Fruit fly (Drosophila melanogaster) whole organism, embryonic: Measurements from ENCODE around the gene CG16753.

Experiments
- Antp ChIP-seq: fragments of 200-800 bp; sonication (Bioruptor generic); optimal IDR thresholded peaks from 3 replicates; lab custom pipeline; 2016; ENCODE audit warnings: missing biosample characterization, missing genetic modification characterization
- B-H1 ChIP-seq: fragments of 200-800 bp; sonication (Bioruptor generic); IDR thresholded peaks from 3 replicates; pipeline ENCODE4 v1.3.6; 2022; ENCODE audit warnings: missing biosample characterization, missing genetic modification characterization
- CG1024 ChIP-seq: fragments of 200-800 bp; sonication (Bioruptor generic); IDR thresholded peaks from 2 replicates; pipeline ENCODE4 v1.3.6; 2022; ENCODE audit warnings: missing biosample characterization, missing genetic modification characterization
- CG12155 ChIP-seq: fragments of 200-800 bp; sonication (Bioruptor generic); optimal IDR thresholded peaks from 3 replicates; lab custom pipeline; 2016; ENCODE audit warnings: missing biosample characterization, missing genetic modification characterization
- CG13287 ChIP-seq: fragments of 200-800 bp; sonication (Bioruptor generic); IDR thresholded peaks from 2 replicates; pipeline ENCODE4 v1.3.6; 2022; ENCODE audit warnings: missing biosample characterization, missing genetic modification characterization; ENCODE audit not compliant: partially characterized antibody
- CG14667 ChIP-seq: fragments of 200-800 bp; sonication (Bioruptor generic); IDR thresholded peaks from 2 replicates; pipeline ENCODE4 v1.3.6; 2022; ENCODE audit warnings: missing biosample characterization, missing genetic modification characterization
- CG17359 ChIP-seq: fragments of 200-800 bp; sonication (Bioruptor generic); optimal IDR thresholded peaks from 3 replicates; lab custom pipeline; 2018; ENCODE audit warnings: missing biosample characterization, mild to moderate bottlenecking, missing genetic modification characterization, moderate library complexity
- CG18476 ChIP-seq: fragments of 200-800 bp; sonication (Bioruptor generic); optimal IDR thresholded peaks from 2 replicates; lab custom pipeline; 2016; ENCODE audit warnings: missing biosample characterization, mild to moderate bottlenecking, missing genetic modification characterization
- CG2889 ChIP-seq: fragments of 200-800 bp; sonication (Bioruptor generic); IDR thresholded peaks from 3 replicates; pipeline ENCODE4 v1.3.6; 2022; ENCODE audit warnings: missing biosample characterization, missing genetic modification characterization
- CG31365 ChIP-seq: fragments of 200-800 bp; sonication (Bioruptor generic); optimal IDR thresholded peaks from 2 replicates; lab custom pipeline; 2018; ENCODE audit warnings: missing biosample characterization, mild to moderate bottlenecking, missing genetic modification characterization
- CG33213 ChIP-seq: fragments of 200-800 bp; sonication (Bioruptor generic); optimal IDR thresholded peaks from 3 replicates; lab custom pipeline; 2016; ENCODE audit warnings: missing biosample characterization, missing genetic modification characterization
- CG34376 ChIP-seq: fragments of 200-800 bp; sonication (Bioruptor generic); optimal IDR thresholded peaks from 2 replicates; lab custom pipeline; 2018; ENCODE audit warnings: missing biosample characterization, mild to moderate bottlenecking, missing genetic modification characterization
- CG34422 ChIP-seq: fragments of 200-800 bp; sonication (Bioruptor generic); IDR thresholded peaks from 3 replicates; pipeline ENCODE4 v1.3.6; 2022; ENCODE audit warnings: missing biosample characterization, missing genetic modification characterization
- CG4360 ChIP-seq: fragments of 200-800 bp; sonication (Bioruptor generic); IDR thresholded peaks from 2 replicates; pipeline ENCODE4 v1.3.6; 2022; ENCODE audit warnings: missing biosample characterization, missing genetic modification characterization
- CG7987 ChIP-seq: fragments of 200-800 bp; sonication (Bioruptor generic); optimal IDR thresholded peaks from 2 replicates; lab custom pipeline; 2018; ENCODE audit warnings: missing biosample characterization, mild to moderate bottlenecking, missing genetic modification characterization, moderate library complexity
- CG8290 ChIP-seq, 3 experiments: fragments of 200-800 bp; sonication (Bioruptor generic); optimal IDR thresholded peaks; 2 replicates each; lab custom pipeline; 2016 to 2019; ENCODE audit warnings: missing biosample characterization in 3 of 3, missing genetic modification characterization in 3 of 3, mild to moderate bottlenecking in 2 of 3, moderate library complexity in 1 of 3
- CG8478 ChIP-seq: fragments of >200 bp; optimal IDR thresholded peaks from 2 replicates; lab custom pipeline; 2018
- CG9727 ChIP-seq: fragments of 200-800 bp; sonication (Bioruptor generic); optimal IDR thresholded peaks from 3 replicates; lab custom pipeline; 2017; ENCODE audit warnings: missing biosample characterization, mild to moderate bottlenecking, missing genetic modification characterization
- D19A ChIP-seq: fragments of 200-800 bp; optimal IDR thresholded peaks from 3 replicates; lab custom pipeline; 2019; ENCODE audit warnings: missing biosample characterization, mild to moderate bottlenecking, missing genetic modification characterization, moderate library complexity
- Dip2 ChIP-seq: fragments of 200-800 bp; sonication (Bioruptor generic); IDR thresholded peaks from 2 replicates; pipeline ENCODE4 v1.3.6; 2022; ENCODE audit warnings: missing biosample characterization, missing genetic modification characterization
- Doc2 ChIP-seq: fragments of 200-800 bp; sonication (Bioruptor generic); IDR thresholded peaks from 2 replicates; pipeline ENCODE4 v1.3.6; 2022; ENCODE audit warnings: missing biosample characterization, missing genetic modification characterization
- Fer1 ChIP-seq: fragments of 200-800 bp; sonication (Bioruptor generic); optimal IDR thresholded peaks from 2 replicates; lab custom pipeline; 2017; ENCODE audit warnings: missing biosample characterization, mild to moderate bottlenecking, missing genetic modification characterization
- Gug ChIP-seq: fragments of 200-800 bp; sonication (Bioruptor generic); IDR thresholded peaks from 4 replicates; pipeline ENCODE4 v1.3.6; 2022; ENCODE audit warnings: missing biosample characterization, missing genetic modification characterization
- H15 ChIP-seq: fragments of 200-800 bp; sonication (Bioruptor generic); IDR thresholded peaks from 3 replicates; pipeline ENCODE4 v1.3.6; 2022; ENCODE audit warnings: missing biosample characterization, missing genetic modification characterization
- HLHmδ ChIP-seq: fragments of 200-800 bp; sonication (Bioruptor generic); optimal IDR thresholded peaks from 2 replicates; lab custom pipeline; 2018; ENCODE audit warnings: missing biosample characterization, mild to moderate bottlenecking, missing genetic modification characterization, moderate library complexity
- Hmx ChIP-seq: fragments of 200-800 bp; sonication (Bioruptor generic); optimal IDR thresholded peaks from 2 replicates; lab custom pipeline; 2016; ENCODE audit warnings: missing biosample characterization, missing genetic modification characterization
- Hsf ChIP-seq: fragments of 200-800 bp; sonication (Bioruptor generic); optimal IDR thresholded peaks from 3 replicates; lab custom pipeline; 2016; ENCODE audit warnings: missing biosample characterization, missing genetic modification characterization
- MTF-1 ChIP-seq: fragments of 200-800 bp; sonication (Bioruptor generic); optimal IDR thresholded peaks from 2 replicates; lab custom pipeline; 2018; ENCODE audit warnings: missing biosample characterization, mild to moderate bottlenecking, missing genetic modification characterization, borderline replicate concordance
- Mrtf ChIP-seq: fragments of 200-800 bp; sonication (Bioruptor generic); IDR thresholded peaks from 3 replicates; pipeline ENCODE4 v1.3.6; 2022; ENCODE audit warnings: missing biosample characterization, missing genetic modification characterization
- NK7.1 ChIP-seq: fragments of 200-800 bp; sonication (Bioruptor generic); optimal IDR thresholded peaks from 3 replicates; lab custom pipeline; 2016; ENCODE audit warnings: missing biosample characterization, missing genetic modification characterization
- Side ChIP-seq: fragments of 200-800 bp; sonication (Bioruptor generic); optimal IDR thresholded peaks from 2 replicates; lab custom pipeline; 2016; ENCODE audit warnings: missing biosample characterization, missing genetic modification characterization
- Stat92E ChIP-seq, 3 experiments: fragments of >200 bp in 2 of 3; fragments of 200-800 bp in 1 of 3; sonication (Bioruptor generic) in 1 of 3; optimal IDR thresholded peaks; 2 replicates each; lab custom pipeline; 2017 to 2019; ENCODE audit warnings: missing biosample characterization in 3 of 3, missing genetic modification characterization in 3 of 3, mild to moderate bottlenecking in 1 of 3, moderate library complexity in 1 of 3
- cas ChIP-seq: fragments of 200-800 bp; sonication (Bioruptor generic); IDR thresholded peaks from 2 replicates; pipeline ENCODE4 v1.3.6; 2022; ENCODE audit warnings: missing biosample characterization, missing genetic modification characterization
- caup ChIP-seq: fragments of 200-800 bp; sonication (Bioruptor generic); optimal IDR thresholded peaks from 3 replicates; lab custom pipeline; 2017; ENCODE audit warnings: missing biosample characterization, mild to moderate bottlenecking, missing genetic modification characterization, moderate library complexity; ENCODE audit not compliant: severe bottlenecking
- dati ChIP-seq: fragments of 200-800 bp; sonication (Bioruptor generic); IDR thresholded peaks from 2 replicates; pipeline ENCODE4 v1.3.6; 2022; ENCODE audit warnings: missing biosample characterization, missing genetic modification characterization
- dysf ChIP-seq: fragments of 200-800 bp; sonication (Bioruptor generic); IDR thresholded peaks from 3 replicates; pipeline ENCODE4 v1.3.6; 2022; ENCODE audit warnings: missing biosample characterization, missing genetic modification characterization
- ems ChIP-seq: fragments of 200-800 bp; sonication (Bioruptor generic); optimal IDR thresholded peaks from 3 replicates; lab custom pipeline; 2016; ENCODE audit warnings: missing biosample characterization, missing genetic modification characterization
- en ChIP-seq: fragments of 200-800 bp; sonication (Bioruptor generic); optimal IDR thresholded peaks from 2 replicates; lab custom pipeline; 2016; ENCODE audit warnings: missing biosample characterization, missing genetic modification characterization
- eve ChIP-seq, 2 experiments: fragments of >200 bp; optimal IDR thresholded peaks; 2 replicates each; lab custom pipeline; 2017; ENCODE audit warnings: missing biosample characterization in 2 of 2, missing genetic modification characterization in 2 of 2
- grau ChIP-seq: fragments of 200-800 bp; optimal IDR thresholded peaks from 3 replicates; lab custom pipeline; 2019; ENCODE audit warnings: missing biosample characterization, mild to moderate bottlenecking, missing genetic modification characterization, moderate library complexity
- inv ChIP-seq: fragments of 200-800 bp; sonication (Bioruptor generic); IDR thresholded peaks from 2 replicates; pipeline ENCODE4 v1.3.6; 2022; ENCODE audit warnings: missing biosample characterization, missing genetic modification characterization; ENCODE audit not compliant: partially characterized antibody
- kah ChIP-seq: fragments of 200-800 bp; sonication (Bioruptor generic); optimal IDR thresholded peaks from 2 replicates; lab custom pipeline; 2018; ENCODE audit warnings: missing biosample characterization, mild to moderate bottlenecking, missing genetic modification characterization
- p53 ChIP-seq: fragments of 200-800 bp; sonication (Bioruptor generic); optimal IDR thresholded peaks from 2 replicates; lab custom pipeline; 2016; ENCODE audit warnings: missing biosample characterization, missing genetic modification characterization
- ranshi ChIP-seq: fragments of 200-800 bp; sonication (Bioruptor generic); IDR thresholded peaks from 2 replicates; pipeline ENCODE4 v1.3.6; 2022; ENCODE audit warnings: missing biosample characterization, missing genetic modification characterization
- schlank ChIP-seq: fragments of 200-800 bp; sonication (Bioruptor generic); optimal IDR thresholded peaks from 2 replicates; lab custom pipeline; 2018; ENCODE audit warnings: missing biosample characterization, mild to moderate bottlenecking, missing genetic modification characterization
- slou ChIP-seq: fragments of 200-800 bp; sonication (Bioruptor generic); optimal IDR thresholded peaks from 3 replicates; lab custom pipeline; 2016; ENCODE audit warnings: missing biosample characterization, missing genetic modification characterization
- tap ChIP-seq: fragments of 200-800 bp; optimal IDR thresholded peaks from 3 replicates; lab custom pipeline; 2019; ENCODE audit warnings: missing biosample characterization, mild to moderate bottlenecking, missing genetic modification characterization, moderate library complexity
- tup ChIP-seq: fragments of 200-800 bp; sonication (Bioruptor generic); optimal IDR thresholded peaks from 2 replicates; lab custom pipeline; 2016; ENCODE audit warnings: missing biosample characterization, mild to moderate bottlenecking, missing genetic modification characterization, moderate library complexity
- twi ChIP-seq: fragments of 200-800 bp; optimal IDR thresholded peaks from 2 replicates; lab custom pipeline; 2019; ENCODE audit warnings: missing biosample characterization, mild to moderate bottlenecking, missing genetic modification characterization, moderate library complexity
- vnd ChIP-seq: fragments of 200-800 bp; sonication (Bioruptor generic); IDR thresholded peaks from 3 replicates; pipeline ENCODE4 v1.3.6; 2022; ENCODE audit warnings: missing biosample characterization, missing genetic modification characterization; ENCODE audit not compliant: partially characterized antibody

CG16753 gene

DNA sequence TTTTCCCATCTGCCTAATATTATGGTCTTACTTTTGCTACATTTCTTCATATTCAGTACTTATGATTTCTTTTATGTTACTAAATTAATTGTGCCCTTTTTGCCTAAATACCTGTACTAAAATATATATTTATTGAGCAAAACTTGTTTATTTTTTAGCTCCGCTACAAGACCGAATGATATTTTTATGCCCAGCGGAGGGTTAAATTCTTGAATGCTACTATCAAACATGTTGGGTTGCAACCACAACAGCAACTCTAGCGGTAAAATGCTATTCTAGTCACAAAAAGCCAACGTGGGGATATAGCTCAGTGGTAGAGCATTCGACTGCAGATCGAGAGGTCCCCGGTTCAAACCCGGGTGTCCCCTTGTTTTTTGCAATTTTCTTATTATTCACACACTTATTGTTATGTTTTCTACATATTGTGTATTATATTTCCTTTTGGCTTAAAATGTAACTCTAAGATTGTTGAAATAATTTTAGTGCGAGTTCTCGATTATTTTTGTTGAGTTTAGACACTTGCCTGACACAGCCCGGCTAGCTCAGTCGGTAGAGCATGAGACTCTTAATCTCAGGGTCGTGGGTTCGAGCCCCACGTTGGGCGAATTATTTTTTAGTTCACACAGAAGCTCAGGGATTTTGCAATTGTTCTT, 41.3 kb downstream of the CG16753 start (continued):
- TF ChIP-seq schlank (tag; lab: Kevin White, UChicago) (no peak), eve (GFP tag; optimal IDR thresholded peaks at IDR 0.05; lab: Kevin White, UChicago) (no peak), CG12155 (no peak), CG14667 (GFP tag; lab: Robert Waterston, UW) (no peak), vnd (GFP tag; lab: Robert Waterston, UW) (peak; percentile 76), caup (GFP tag; lab: Kevin White, UChicago) (no peak), CG8290 (GFP tag; optimal IDR thresholded peaks at IDR 0.05; lab: Kevin White, UChicago) (no peak), CG8290 (tag; optimal IDR thresholded peaks at IDR 0.05; lab: Kevin White, UChicago) (no peak), CG31365 (tag; lab: Kevin White, UChicago) (no peak), ranshi (no peak), CG8478 (lab: Kevin White, UChicago) (no peak), Side (no peak), cas (GFP tag; lab: Robert Waterston, UW) (0 out of 2 replicates have a peak, but pooled peaks have one; percentile 6), dati (GFP tag; lab: Robert Waterston, UW) (no peak), CG13287 (peak; percentile 47; the same call in 1 of the 2 replicates), inv (GFP tag; lab: Robert Waterston, UW) (peak; percentile 62; the same call in 1 of the 2 replicates), Stat92E (GFP tag; optimal IDR thresholded peaks at IDR 0.05; lab: Kevin White, UChicago) (peak in 1 of 3 experiments; percentile 12), D19A (tag; lab: Kevin White, UChicago) (no peak), twi (tag; lab: Kevin White, UChicago) (no peak), Antp (GFP tag; lab: Kevin White, UChicago) (no peak), CG33213 (GFP tag; lab: Kevin White, UChicago) (no peak), CG34422 (GFP tag; lab: Robert Waterston, UW) (no peak; the same call in 2 of the 3 replicates), slou (GFP tag; lab: Kevin White, UChicago) (no peak), MTF-1 (no peak), Fer1 (GFP tag; lab: Kevin White, UChicago) (no peak), NK7.1 (GFP tag; lab: Kevin White, UChicago) (no peak), tap (tag; lab: Kevin White, UChicago) (peak; percentile 14), B-H1 (no peak), HLHmδ (GFP tag; lab: Kevin White, UChicago) (no peak), CG4360 (GFP tag; lab: Robert Waterston, UW) (no peak), p53 (GFP tag; lab: Kevin White, UChicago) (no peak), CG18476 (no peak), dysf (GFP tag; lab: Robert Waterston, UW) (peak; percentile 35; the same call in 1 of the 3 replicates), Gug (no peak), CG17359 (peak; percentile 2), kah (GFP tag; lab: Kevin White, UChicago) (no peak), Hmx (GFP tag; lab: Kevin White, UChicago) (no peak), Doc2 (no peak), grau (peak; percentile 40), Mrtf (GFP tag; lab: Robert Waterston, UW) (no peak), CG2889 (peak; percentile 45; the same call in 1 of the 3 replicates), CG7987 (no peak), CG9727 (no peak), Dip2 (GFP tag; lab: Robert Waterston, UW) (no peak), Hsf (GFP tag; lab: Kevin White, UChicago) (no peak), ems (GFP tag; lab: Kevin White, UChicago) (no peak), tup (GFP tag; lab: Kevin White, UChicago) (no peak), en (GFP tag; lab: Kevin White, UChicago) (peak; percentile 5), CG1024 (GFP tag; lab: Robert Waterston, UW) (no peak), CG34376 (GFP tag; lab: Kevin White, UChicago) (no peak), H15 (GFP tag; lab: Robert Waterston, UW) (no peak)
